Worm (Caenorhabditis elegans) whole organism, L2 larva: ENCODE results near the gene cyp-13A5.

Experiments used
- ZK546.5 ChIP-seq: sonication (generic microtip); optimal IDR thresholded peaks from 2 replicates; lab custom pipeline; 2017; ENCODE audit warnings: missing biosample characterization, missing genetic modification characterization
- blmp-1 ChIP-seq: sonication (generic microtip); optimal IDR thresholded peaks from 2 replicates; lab custom pipeline; 2017; ENCODE audit warnings: missing genetic modification characterization, mild to moderate bottlenecking, missing compliant biosample characterization, antibody characterized with exemption, moderate library complexity; ENCODE audit not compliant: insufficient read depth
- lsy-2 ChIP-seq, 2 experiments: fragments of 150-350 bp in 1 of 2; sonication (generic microtip) in 1 of 2; optimal IDR thresholded peaks; 2 replicates each; lab custom pipeline; 2014 to 2017; ENCODE audit warnings: missing biosample characterization in 2 of 2, missing genetic modification characterization in 2 of 2
- mdl-1 ChIP-seq, 2 experiments: fragments of 150-350 bp in 1 of 2; sonication (generic microtip) in 1 of 2; optimal IDR thresholded peaks; 2 replicates each; lab custom pipeline; 2017; ENCODE audit warnings: missing biosample characterization in 2 of 2, missing genetic modification characterization in 2 of 2
- nhr-21 ChIP-seq: fragments of 150-350 bp; optimal IDR thresholded peaks from 2 replicates; lab custom pipeline; 2014; ENCODE audit warnings: missing biosample characterization, missing genetic modification characterization
- nhr-23 ChIP-seq: fragments of 150-350 bp; optimal IDR thresholded peaks from 2 replicates; lab custom pipeline; 2014; ENCODE audit warnings: missing biosample characterization, missing genetic modification reagents, missing genetic modification characterization
- nhr-25 ChIP-seq: fragments of 150-350 bp; sonication (generic microtip); optimal IDR thresholded peaks from 3 replicates; lab custom pipeline; 2014; ENCODE audit warnings: missing biosample characterization, missing genetic modification characterization
- sma-3 ChIP-seq: sonication (generic microtip); optimal IDR thresholded peaks from 2 replicates; lab custom pipeline; 2016; ENCODE audit warnings: missing genetic modification reagents, missing genetic modification characterization, missing compliant biosample characterization
- sma-9 ChIP-seq, 2 experiments: fragments of 150-350 bp in 1 of 2; sonication (generic microtip) in 1 of 2; optimal IDR thresholded peaks; 2 replicates each; lab custom pipeline; 2014 to 2016; ENCODE audit warnings: missing genetic modification characterization in 2 of 2, mild to moderate bottlenecking in 1 of 2, missing biosample characterization in 1 of 2, missing compliant biosample characterization in 1 of 2, missing genetic modification reagents in 1 of 2, moderate library complexity in 1 of 2
- snpc-4 ChIP-seq: fragments of 150-350 bp; optimal IDR thresholded peaks from 2 replicates; lab custom pipeline; 2014; ENCODE audit warnings: missing biosample characterization, missing genetic modification characterization

cyp-13A5 gene

DNA sequence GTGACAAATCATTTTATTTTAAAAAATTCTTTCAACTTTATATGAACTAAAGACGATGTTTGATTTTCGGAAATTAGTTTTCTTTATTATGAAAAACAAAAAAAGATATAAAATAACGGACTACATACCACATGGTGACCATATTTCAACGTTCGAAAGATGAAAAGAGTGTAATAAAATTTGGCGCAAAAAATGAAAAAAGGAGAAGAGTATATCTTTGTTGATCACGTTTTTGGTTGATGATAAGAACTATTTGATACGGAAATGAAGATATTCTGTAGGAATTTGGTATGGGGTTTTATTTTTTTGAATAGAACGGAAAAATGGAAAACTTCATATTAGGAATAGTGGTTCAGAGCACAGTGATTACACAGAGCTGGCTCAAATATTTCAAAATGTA, 47.1 kb downstream of the cyp-13A5 start, which contains the start of gene Y53C12B.7:
Gene Y53C12B.7, minus strand, starts transcription at position 163 of the 400 bp plus-strand sequence.
- TF ChIP-seq snpc-4 (tag; lab: Kevin White, UChicago) = no peak
- TF ChIP-seq blmp-1 (tag; lab: Kevin White, UChicago) = peak; percentile 17
- peak; percentile 36 for TF ChIP-seq sma-9 (GFP tag; optimal IDR thresholded peaks at IDR 0.05; lab: Kevin White, UChicago)
- TF ChIP-seq sma-9 (tag; optimal IDR thresholded peaks at IDR 0.05; lab: Kevin White, UChicago) = no peak
- TF ChIP-seq, all 48 proteins: peak for 2

ce11 chrII:9752278-9752677, 47.9 kb downstream of the cyp-13A5 start:
- TF ChIP-seq mdl-1 (tag; optimal IDR thresholded peaks at IDR 0.05; lab: Kevin White, UChicago) (peak in 1 of 2 experiments; percentile 4), nhr-21 (tag; lab: Kevin White, UChicago) (peak; percentile 50), nhr-25 (tag; lab: Kevin White, UChicago) (peak; percentile 46), sma-9 (GFP tag; optimal IDR thresholded peaks at IDR 0.05; lab: Kevin White, UChicago) (peak; percentile 85), sma-9 (tag; optimal IDR thresholded peaks at IDR 0.05; lab: Kevin White, UChicago) (no peak), ZK546.5 (tag; lab: Kevin White, UChicago) (no peak), lsy-2 (tag; optimal IDR thresholded peaks at IDR 0.05; lab: Kevin White, UChicago) (peak in 1 of 2 experiments; percentile 8), sma-3 (GFP tag; lab: Kevin White, UChicago) (peak; percentile 33), nhr-23 (no peak)
